Worm (Caenorhabditis elegans): ENCODE data around the gene Y57E12B.10.

Y57E12B.10 gene

DNA sequence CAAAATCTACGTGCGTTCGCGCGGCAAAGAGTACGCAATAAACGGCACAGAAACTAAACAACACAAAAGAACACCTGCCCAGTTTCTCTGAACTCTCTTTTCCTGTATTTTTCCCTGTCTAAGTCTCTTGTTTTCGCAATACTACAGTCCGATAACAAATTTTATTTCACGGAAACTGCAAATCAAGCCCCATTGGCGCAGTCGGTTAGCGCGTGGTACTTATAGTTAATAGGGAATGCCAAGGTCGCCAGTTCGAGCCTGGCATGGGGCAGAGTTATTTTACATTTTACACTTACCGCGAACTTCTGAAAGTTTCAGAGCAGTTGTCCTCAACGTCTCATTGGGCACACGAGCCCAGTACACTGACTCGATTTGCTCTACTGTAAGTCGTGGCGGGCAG lies 18.5 kb downstream of the Y57E12B.10 start:
- no peak for TF ChIP-seq unc-62 (GFP tag; optimal IDR thresholded peaks at IDR 0.05)

DNA sequence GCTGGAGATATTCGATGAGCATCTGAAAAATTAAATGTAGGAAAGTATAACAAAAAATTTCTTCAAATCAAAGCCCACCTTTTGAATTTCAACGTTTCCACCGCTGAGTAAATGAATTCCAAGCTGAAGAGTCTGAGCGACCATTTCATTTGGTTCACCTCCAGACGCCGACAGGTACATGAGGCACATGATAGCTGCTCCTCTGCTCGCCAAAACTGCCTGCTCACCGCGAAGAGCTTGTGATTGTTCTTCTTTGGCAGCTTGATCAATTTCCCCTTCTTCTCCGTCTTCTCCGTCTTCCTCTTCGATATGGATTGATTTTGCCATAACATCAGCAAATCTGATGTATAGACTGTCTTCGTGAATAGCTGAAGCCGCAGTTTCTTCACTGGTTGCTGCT lies 29.3 kb downstream of the Y57E12B.10 start:
- TF ChIP-seq unc-62 (GFP tag; optimal IDR thresholded peaks at IDR 0.05) = no peak

DNA sequence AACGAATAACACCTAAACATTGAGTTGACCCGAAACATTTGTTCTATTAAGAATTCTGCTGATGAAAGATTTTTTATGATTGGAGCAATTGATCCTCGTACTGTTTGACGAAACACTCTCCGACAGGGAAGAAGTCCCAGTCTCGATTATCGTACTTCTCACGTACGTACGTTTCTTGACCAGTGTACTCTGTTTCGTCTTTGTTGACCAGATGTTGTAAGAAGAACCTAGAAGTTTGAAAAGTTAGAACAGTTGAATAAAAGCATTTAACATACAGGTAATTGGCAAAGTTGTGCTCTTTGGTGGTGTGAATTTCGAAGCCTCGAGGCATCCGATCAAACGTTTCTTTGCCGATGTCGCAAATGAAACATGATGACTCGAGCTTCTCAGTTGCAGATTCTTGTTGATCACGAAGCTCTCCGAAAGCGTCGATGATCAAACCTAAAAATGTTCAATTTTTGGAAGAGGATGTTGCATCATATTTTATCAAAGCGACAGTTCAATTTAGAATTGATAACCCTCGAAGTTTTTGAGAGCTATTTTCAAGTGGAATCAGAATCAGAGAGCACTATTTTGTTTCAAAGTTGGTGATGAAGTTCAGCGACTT lies 33.7 kb downstream of the Y57E12B.10 start:
- no peak for TF ChIP-seq unc-62 (GFP tag; optimal IDR thresholded peaks at IDR 0.05)

DNA sequence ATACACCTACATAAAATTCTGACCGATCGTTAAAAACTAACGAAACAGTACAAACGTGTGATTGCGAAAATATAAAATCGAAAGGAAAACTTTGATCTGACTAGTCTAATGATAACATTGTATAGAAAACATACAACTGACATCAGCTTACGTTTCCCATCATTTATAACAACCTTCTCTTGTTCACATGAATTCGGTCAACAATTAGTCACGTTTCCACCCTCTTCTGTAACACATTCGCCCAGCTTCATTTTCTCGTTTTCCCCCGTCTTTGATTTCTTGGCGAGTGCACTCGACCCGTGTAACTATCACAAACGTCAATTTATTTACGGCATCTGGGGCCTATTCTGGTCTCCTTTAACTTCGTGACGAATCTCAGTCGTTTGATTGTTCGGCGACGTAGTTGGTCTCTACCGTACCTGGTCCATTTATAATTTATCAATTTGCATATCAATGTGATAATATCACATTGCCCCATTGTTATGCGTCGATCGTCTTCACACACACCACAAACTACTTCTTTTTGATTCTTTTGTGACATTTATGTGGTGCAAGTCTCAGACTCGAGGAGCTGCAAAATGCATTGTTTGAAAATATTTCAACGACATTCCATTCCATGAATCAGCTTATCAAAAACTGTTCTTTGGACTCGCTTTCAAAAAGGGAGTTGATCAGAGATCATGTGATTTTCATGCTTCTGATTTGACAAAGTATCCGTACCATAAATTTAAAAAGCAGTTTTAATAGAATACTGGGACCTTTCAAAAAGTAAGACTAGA lies 34.8 kb downstream of the Y57E12B.10 start:
- TF ChIP-seq unc-62 (GFP tag; optimal IDR thresholded peaks at IDR 0.05) = no peak

DNA sequence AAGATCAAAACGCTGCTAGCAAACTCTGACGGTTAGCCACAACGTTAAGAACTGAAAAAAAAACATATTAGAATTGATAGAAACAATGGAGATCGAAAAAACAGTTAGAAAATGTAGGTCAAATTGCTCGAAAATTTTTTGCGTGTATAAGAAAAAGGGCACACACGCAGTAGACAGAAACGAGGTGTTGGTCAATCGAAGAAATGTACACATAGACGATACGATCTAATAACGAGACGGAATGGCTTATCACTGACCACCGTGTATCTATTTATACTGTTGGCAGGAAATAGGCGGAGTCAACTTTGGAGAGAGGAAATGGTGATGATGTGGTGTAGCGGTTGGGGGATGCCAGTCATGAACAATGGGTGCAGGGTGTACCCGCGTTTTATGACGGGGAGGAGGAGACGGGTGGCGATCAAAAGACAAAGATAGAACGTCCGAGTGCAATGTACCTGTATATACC lies 35.6 kb downstream of the Y57E12B.10 start, which contains the start of gene odc-1:
Gene odc-1, minus strand, starts transcription at position 51 of the 466 bp plus-strand sequence.
- TF ChIP-seq unc-62 (GFP tag; optimal IDR thresholded peaks at IDR 0.05) = no peak

DNA sequence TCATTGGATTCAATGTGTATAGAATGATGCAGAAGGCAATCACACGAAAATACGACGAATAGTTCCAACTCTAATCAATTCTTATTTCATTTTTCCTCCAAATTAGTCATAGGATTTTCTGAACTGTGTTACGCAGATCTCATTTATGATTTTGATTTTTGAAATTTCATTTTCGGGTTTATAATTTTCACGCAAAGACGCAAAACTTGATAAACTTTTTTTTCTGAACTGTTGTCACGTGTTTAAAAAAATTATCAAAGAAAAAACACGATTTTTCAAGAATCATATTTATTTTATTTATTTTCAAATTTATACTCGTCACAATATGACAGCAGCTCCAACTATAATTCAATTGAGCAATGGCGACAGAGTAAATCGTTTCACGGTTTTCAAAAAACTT lies 39.1 kb downstream of the Y57E12B.10 start, which contains the start of gene K11C4.1:
Gene K11C4.1, plus strand, starts transcription at position 301 of the 400 bp plus-strand sequence.
- no peak for TF ChIP-seq unc-62 (GFP tag; optimal IDR thresholded peaks at IDR 0.05)

DNA sequence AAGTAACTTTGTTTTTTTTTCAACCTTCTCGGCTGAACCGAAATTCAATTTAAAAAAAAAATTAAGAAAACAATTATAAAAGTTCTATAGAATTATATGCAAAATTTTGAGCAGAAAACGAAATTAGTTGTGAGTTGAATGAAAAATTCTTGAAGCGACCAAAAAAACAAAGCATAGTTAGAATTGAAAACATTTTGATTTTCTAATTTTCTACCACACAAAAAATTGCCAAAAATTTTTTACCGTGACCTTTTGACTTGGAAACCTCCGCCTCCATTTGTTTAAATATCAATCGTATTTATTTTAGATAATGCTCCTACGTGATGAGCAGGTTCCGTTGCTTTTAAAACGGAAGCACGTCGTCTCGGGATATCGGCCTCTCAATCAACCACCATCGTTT lies 41.0 kb downstream of the Y57E12B.10 start, which contains the start of gene K11C4.2:
Gene K11C4.2, plus strand, starts transcription at position 301 of the 400 bp plus-strand sequence.
- TF ChIP-seq unc-62 (GFP tag; optimal IDR thresholded peaks at IDR 0.05) = no peak

DNA sequence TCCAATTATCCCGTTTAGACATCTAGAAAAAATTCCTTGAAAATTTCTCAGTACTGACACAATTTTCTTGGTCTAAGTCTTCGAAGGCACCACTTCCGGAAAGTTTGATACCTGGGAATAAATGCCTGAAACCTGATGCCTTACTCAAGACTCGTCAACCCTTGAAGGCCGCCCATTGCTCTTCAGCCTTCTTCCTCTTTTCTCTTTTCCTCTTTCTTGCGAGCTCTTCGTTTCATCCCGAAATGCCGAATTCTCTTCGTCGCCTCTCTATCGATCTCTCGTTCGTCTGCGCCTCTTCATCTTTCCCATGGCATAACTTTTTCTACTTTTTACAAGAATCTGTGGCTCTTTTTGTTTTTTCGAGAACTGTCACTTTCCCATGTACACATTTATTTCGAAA lies 42.1 kb downstream of the Y57E12B.10 start:
- no peak for TF ChIP-seq unc-62 (GFP tag; optimal IDR thresholded peaks at IDR 0.05)

DNA sequence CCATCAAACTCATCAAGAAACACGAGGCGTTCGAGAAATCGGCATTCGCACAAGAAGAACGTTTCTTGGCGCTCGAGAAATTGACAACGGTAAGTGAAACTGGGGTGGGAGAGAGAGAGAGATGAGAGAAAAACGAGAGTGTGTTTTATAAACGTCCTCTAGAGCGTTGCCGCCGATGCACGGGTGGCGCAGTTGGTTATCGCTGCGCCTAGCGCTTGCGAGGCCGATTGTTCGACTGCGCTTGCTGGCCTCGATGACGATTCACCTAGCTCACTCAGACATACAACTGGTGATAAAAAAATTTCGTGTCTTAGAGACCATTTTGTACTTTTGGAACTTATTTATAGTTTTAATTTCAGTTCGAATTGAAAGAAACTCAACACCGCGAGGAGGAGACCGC lies 47.0 kb downstream of the Y57E12B.10 start:
- no peak for TF ChIP-seq unc-62 (GFP tag; optimal IDR thresholded peaks at IDR 0.05)
